Worm (Caenorhabditis elegans): ENCODE data around the gene fut-6.

DNA sequence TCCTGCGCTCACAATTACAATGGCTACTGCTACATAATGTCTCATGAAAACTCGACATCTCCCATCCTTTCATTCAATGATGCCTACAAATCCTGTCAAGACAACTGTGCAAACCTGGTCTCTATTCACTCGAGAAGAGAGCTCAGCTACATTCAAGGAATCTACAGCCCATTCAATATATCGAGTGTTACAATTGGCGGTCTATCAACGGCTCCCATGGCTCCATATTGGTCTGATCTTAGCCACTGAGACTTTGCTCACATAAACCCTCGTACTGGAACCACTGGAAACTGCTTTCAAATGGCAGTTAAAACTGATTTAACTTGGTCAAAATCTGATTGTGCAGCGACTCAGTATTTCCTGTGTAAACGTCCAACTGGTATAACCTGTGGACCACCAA is 19.7 kb upstream of the fut-6 start, which contains the start of gene T05A7.3:
- TF ChIP-seq hmg-1.2 (GFP tag; IDR thresholded peaks at IDR 0.05) (no peak), him-1 (tag; optimal IDR thresholded peaks at IDR 0.05) (no peak), pha-4 (tag; optimal IDR thresholded peaks at IDR 0.05) (no peak), lin-54 (GFP tag; optimal IDR thresholded peaks at IDR 0.05) (no peak), nfyb-1 (GFP tag; IDR thresholded peaks at IDR 0.05) (no peak), ztf-28 (GFP tag; IDR thresholded peaks at IDR 0.05) (no peak), nhr-27 (tag; optimal IDR thresholded peaks at IDR 0.05) (no peak), hlh-12 (tag; optimal IDR thresholded peaks at IDR 0.05) (no peak), lin-35 (GFP tag; optimal IDR thresholded peaks at IDR 0.05) (no peak), snpc-4 (GFP tag; optimal IDR thresholded peaks at IDR 0.05) (no peak), snpc-4 (tag; optimal IDR thresholded peaks at IDR 0.05) (no peak), ztf-26 (tag; optimal IDR thresholded peaks at IDR 0.05) (no peak)
